Worm (Caenorhabditis elegans) whole organism, mixed stage, embryonic: Measurements from ENCODE around the gene F58F12.3.
A peak's percentile ranks its signal among the peaks of the same experiment; 100 is the strongest.

Experiments used
- M03D4.4 ChIP-seq: sonication (generic microtip); optimal IDR thresholded peaks from 2 replicates; lab custom pipeline; 2017; ENCODE audit warnings: mild to moderate bottlenecking, missing genetic modification characterization, missing compliant biosample characterization
- blmp-1 ChIP-seq: fragments of 150-350 bp; optimal IDR thresholded peaks from 2 replicates; lab custom pipeline; 2014; ENCODE audit warnings: missing biosample characterization, missing genetic modification characterization
- ceh-39 ChIP-seq: fragments of 150-350 bp; optimal IDR thresholded peaks from 2 replicates; lab custom pipeline; 2014; ENCODE audit warnings: missing biosample characterization, missing genetic modification characterization
- ceh-43 ChIP-seq: fragments of 200-800 bp; sonication (Bioruptor generic); optimal IDR thresholded peaks from 2 replicates; lab custom pipeline; 2018; ENCODE audit warnings: mild to moderate bottlenecking, missing genetic modification characterization, moderate library complexity, missing compliant biosample characterization
- ceh-83 ChIP-seq: fragments of 200-800 bp; sonication (Bioruptor generic); optimal IDR thresholded peaks from 2 replicates; lab custom pipeline; 2018; ENCODE audit warnings: mild to moderate bottlenecking, missing genetic modification characterization, missing compliant biosample characterization
- ces-1 ChIP-seq: fragments of 150-350 bp; optimal IDR thresholded peaks from 2 replicates; lab custom pipeline; 2014; ENCODE audit warnings: missing biosample characterization, missing genetic modification reagents, missing genetic modification characterization
- cnd-1 ChIP-seq: fragments of 200-800 bp; sonication (Bioruptor generic); optimal IDR thresholded peaks from 2 replicates; lab custom pipeline; 2018; ENCODE audit warnings: mild to moderate bottlenecking, missing genetic modification characterization, missing compliant biosample characterization
- elt-1 ChIP-seq: sonication (generic microtip); optimal IDR thresholded peaks from 2 replicates; lab custom pipeline; 2017; ENCODE audit warnings: missing genetic modification characterization, mild to moderate bottlenecking, missing compliant biosample characterization, antibody characterized with exemption, moderate library complexity, borderline replicate concordance; ENCODE audit not compliant: insufficient read depth
- elt-3 ChIP-seq: fragments of 150-350 bp; optimal IDR thresholded peaks from 2 replicates; lab custom pipeline; 2014; ENCODE audit warnings: missing biosample characterization, missing genetic modification characterization
- flh-1 ChIP-seq: fragments of 200-800 bp; sonication (Bioruptor generic); optimal IDR thresholded peaks from 2 replicates; lab custom pipeline; 2018; ENCODE audit warnings: mild to moderate bottlenecking, missing genetic modification characterization, moderate library complexity, missing compliant biosample characterization
- ham-2 ChIP-seq: fragments of 200-800 bp; sonication (Bioruptor generic); optimal IDR thresholded peaks from 2 replicates; lab custom pipeline; 2018; ENCODE audit warnings: mild to moderate bottlenecking, missing genetic modification characterization, missing compliant biosample characterization
- hlh-1 ChIP-seq: fragments of 150-350 bp; optimal IDR thresholded peaks from 2 replicates; lab custom pipeline; 2014; ENCODE audit warnings: missing biosample characterization, missing genetic modification reagents, missing genetic modification characterization
- lin-13 ChIP-seq: fragments of 150-350 bp; optimal IDR thresholded peaks from 2 replicates; lab custom pipeline; 2014; ENCODE audit warnings: missing biosample characterization, missing genetic modification characterization
- lin-32 ChIP-seq: fragments of 200-800 bp; sonication (Bioruptor generic); optimal IDR thresholded peaks from 2 replicates; lab custom pipeline; 2018; ENCODE audit warnings: mild to moderate bottlenecking, missing genetic modification characterization, missing compliant biosample characterization
- lsy-2 ChIP-seq: fragments of 150-350 bp; optimal IDR thresholded peaks from 2 replicates; lab custom pipeline; 2014; ENCODE audit warnings: missing biosample characterization, missing genetic modification characterization
- mab-5 ChIP-seq: fragments of 150-350 bp; optimal IDR thresholded peaks from 2 replicates; lab custom pipeline; 2014; ENCODE audit warnings: missing biosample characterization, missing genetic modification characterization
- mep-1 ChIP-seq: fragments of 150-350 bp; optimal IDR thresholded peaks from 2 replicates; lab custom pipeline; 2017; ENCODE audit warnings: missing biosample characterization, missing genetic modification reagents, missing genetic modification characterization, inconsistent platforms
- mls-2 ChIP-seq: sonication (generic microtip); optimal IDR thresholded peaks from 2 replicates; lab custom pipeline; 2016; ENCODE audit warnings: mild to moderate bottlenecking, missing genetic modification characterization, moderate library complexity, missing compliant biosample characterization
- nhr-2 ChIP-seq: fragments of 150-350 bp; optimal IDR thresholded peaks from 2 replicates; lab custom pipeline; 2014; ENCODE audit warnings: missing biosample characterization, missing genetic modification characterization
- nhr-237 ChIP-seq: fragments of 150-350 bp; optimal IDR thresholded peaks from 2 replicates; lab custom pipeline; 2014; ENCODE audit warnings: missing biosample characterization, missing genetic modification characterization
- nhr-28 ChIP-seq: fragments of 150-350 bp; optimal IDR thresholded peaks from 2 replicates; lab custom pipeline; 2014; ENCODE audit warnings: missing biosample characterization, missing genetic modification characterization
- nhr-76 ChIP-seq: sonication (generic microtip); optimal IDR thresholded peaks from 2 replicates; lab custom pipeline; 2017; ENCODE audit warnings: missing biosample characterization, missing genetic modification characterization
- pha-4 ChIP-seq: fragments of 150-350 bp; optimal IDR thresholded peaks from 2 replicates; lab custom pipeline; 2018; ENCODE audit warnings: missing biosample characterization, missing genetic modification reagents, missing genetic modification characterization
- sem-2 ChIP-seq: fragments of 200-800 bp; sonication (Bioruptor generic); optimal IDR thresholded peaks from 2 replicates; lab custom pipeline; 2018; ENCODE audit warnings: mild to moderate bottlenecking, missing genetic modification characterization, missing compliant biosample characterization
- snpc-4 ChIP-seq: fragments of 150-350 bp; optimal IDR thresholded peaks from 2 replicates; lab custom pipeline; 2014; ENCODE audit warnings: missing biosample characterization, missing genetic modification characterization
- sptf-1 ChIP-seq: sonication (generic microtip); optimal IDR thresholded peaks from 2 replicates; lab custom pipeline; 2017; ENCODE audit warnings: mild to moderate bottlenecking, missing genetic modification characterization, moderate library complexity, missing compliant biosample characterization
- tbx-8 ChIP-seq: fragments of 200-800 bp; sonication (Bioruptor generic); optimal IDR thresholded peaks from 2 replicates; lab custom pipeline; 2018; ENCODE audit warnings: mild to moderate bottlenecking, missing genetic modification characterization, moderate library complexity, missing compliant biosample characterization
- unc-120 ChIP-seq: sonication (generic microtip); optimal IDR thresholded peaks from 2 replicates; lab custom pipeline; 2017; ENCODE audit warnings: missing genetic modification characterization, missing compliant biosample characterization; ENCODE audit not compliant: poor library complexity, severe bottlenecking
- unc-39 ChIP-seq: fragments of 150-350 bp; optimal IDR thresholded peaks from 2 replicates; lab custom pipeline; 2014; ENCODE audit warnings: missing biosample characterization, missing genetic modification characterization
- unc-62 ChIP-seq: fragments of 150-350 bp; optimal IDR thresholded peaks from 2 replicates; lab custom pipeline; 2014; ENCODE audit warnings: missing biosample characterization, missing genetic modification reagents, missing genetic modification characterization
- zip-8 ChIP-seq: fragments of 150-350 bp; optimal IDR thresholded peaks from 2 replicates; lab custom pipeline; 2014; ENCODE audit warnings: missing biosample characterization, missing genetic modification characterization
- ztf-11 ChIP-seq: fragments of 150-350 bp; optimal IDR thresholded peaks from 2 replicates; lab custom pipeline; 2014; ENCODE audit warnings: missing biosample characterization, missing genetic modification characterization

F58F12.3 gene

DNA sequence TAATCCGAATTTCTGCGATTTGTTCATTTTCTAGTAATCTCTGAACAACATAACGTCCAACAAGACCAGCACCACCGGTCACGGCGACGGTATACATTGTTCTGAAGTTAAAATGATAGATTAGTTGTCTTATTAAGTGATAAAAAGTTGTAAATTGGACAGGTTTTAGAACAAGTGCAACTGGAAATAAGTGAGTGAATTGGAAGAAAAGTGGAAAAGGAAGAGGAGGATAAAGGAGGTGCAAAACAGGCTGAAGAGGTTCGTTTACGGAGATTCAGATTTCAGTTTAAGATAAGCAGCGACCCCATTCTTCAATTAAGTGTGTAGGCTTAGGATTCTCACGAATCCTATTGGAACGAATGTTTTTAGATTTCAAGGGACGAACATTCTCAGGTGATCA lies 32.2 kb downstream of the F58F12.3 start, which contains the start of gene C32D5.12:
Gene C32D5.12, minus strand, starts transcription at position 101 of the 400 bp plus-strand sequence.
- no peak for TF ChIP-seq elt-1 (tag; lab: Kevin White, UChicago)
- TF ChIP-seq elt-3: no peak
- no peak for TF ChIP-seq tbx-8 (GFP tag; lab: Kevin White, UChicago)
- no peak for TF ChIP-seq unc-62 (GFP tag; lab: Kevin White, UChicago)
- no peak for TF ChIP-seq pha-4 (tag; lab: Kevin White, UChicago)
- TF ChIP-seq mep-1 (tag; lab: Kevin White, UChicago): no peak
- TF ChIP-seq M03D4.4 (tag; lab: Kevin White, UChicago): no peak
- TF ChIP-seq zip-8 (tag; lab: Kevin White, UChicago): no peak
- no peak for TF ChIP-seq nhr-76 (tag; lab: Kevin White, UChicago)
- TF ChIP-seq sptf-1 (tag; lab: Kevin White, UChicago): no peak
- no peak for TF ChIP-seq mls-2 (tag; lab: Kevin White, UChicago)
- TF ChIP-seq nhr-2: no peak
- TF ChIP-seq nhr-28: no peak
- TF ChIP-seq unc-39 (tag; lab: Kevin White, UChicago): no peak

DNA sequence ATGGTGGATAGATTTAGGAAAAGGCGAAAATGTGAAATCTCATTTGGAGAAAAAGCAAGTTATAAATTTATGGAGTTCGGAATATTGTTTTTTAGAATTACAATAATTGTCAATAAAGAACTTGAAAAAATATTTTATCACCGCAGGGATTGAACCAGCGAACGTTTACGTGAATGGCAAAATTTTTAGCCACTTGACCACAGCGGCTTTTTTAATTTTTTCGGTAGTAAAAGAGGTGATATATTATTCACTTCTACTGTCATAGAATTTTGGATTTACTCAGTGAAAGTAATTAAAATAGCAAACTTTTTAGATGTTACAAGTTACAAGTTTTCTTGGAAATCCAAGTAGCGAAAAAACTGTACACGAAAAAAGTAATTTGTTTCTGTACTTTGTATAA lies 32.9 kb downstream of the F58F12.3 start:
- TF ChIP-seq snpc-4 (tag; lab: Kevin White, UChicago): no peak
- TF ChIP-seq blmp-1 (tag; lab: Kevin White, UChicago): no peak
- TF ChIP-seq ceh-83 (GFP tag; lab: Kevin White, UChicago): no peak
- no peak for TF ChIP-seq ztf-11 (tag; lab: Kevin White, UChicago)

DNA sequence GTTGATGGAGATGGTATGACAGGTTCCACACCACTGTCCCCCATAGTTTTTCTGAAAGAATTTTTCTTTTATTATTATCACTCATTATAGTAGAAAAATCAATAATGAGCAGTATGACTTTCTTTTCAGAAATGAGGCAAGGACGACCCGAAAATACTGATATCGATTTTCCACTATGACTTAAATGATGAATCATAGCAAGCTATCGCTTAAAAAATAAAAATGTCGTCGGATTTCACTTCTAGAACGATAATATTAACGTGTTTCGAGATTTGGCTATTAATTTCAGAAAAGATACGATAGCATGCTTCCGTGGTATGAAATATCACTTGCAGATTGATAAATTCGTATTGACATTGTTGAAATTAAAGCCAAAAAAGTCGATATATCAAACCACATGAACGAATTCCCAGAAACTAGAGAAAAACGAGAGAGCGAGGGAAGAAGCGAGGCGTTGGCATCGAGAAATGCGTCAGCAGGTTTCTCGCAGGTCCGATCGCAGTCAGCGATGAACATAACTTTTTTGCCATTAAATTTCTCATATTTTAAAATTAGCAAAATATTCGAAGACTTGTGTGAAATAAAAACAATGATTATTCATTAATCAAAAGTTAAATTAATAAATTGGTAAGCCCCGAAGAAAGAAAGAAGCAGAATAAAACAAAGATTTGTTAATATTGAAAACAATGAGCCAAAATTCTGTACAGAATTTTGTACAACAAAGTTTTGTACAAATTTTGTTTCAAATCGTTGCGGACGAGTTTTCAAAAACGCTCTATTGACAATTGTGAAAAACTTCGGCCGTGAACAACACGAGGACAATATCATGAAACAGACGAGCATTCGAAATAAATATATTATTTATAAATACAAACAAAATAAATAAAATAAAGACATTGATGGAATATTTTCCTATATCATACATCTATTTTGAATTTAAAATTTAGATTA lies 35.4 kb downstream of the F58F12.3 start, which contains the start of gene C32D5.11:
Gene C32D5.11, minus strand, starts transcription at position 51 of the 951 bp plus-strand sequence.
- TF ChIP-seq mep-1 (tag; lab: Kevin White, UChicago) (peak; percentile 53), lsy-2 (tag; lab: Kevin White, UChicago) (peak; percentile 38), mls-2 (tag; lab: Kevin White, UChicago) (no peak), ham-2 (GFP tag; lab: Kevin White, UChicago) (no peak), mab-5 (tag; lab: Kevin White, UChicago) (no peak), zip-8 (tag; lab: Kevin White, UChicago) (no peak), sem-2 (GFP tag; lab: Kevin White, UChicago) (no peak), ztf-11 (tag; lab: Kevin White, UChicago) (no peak), ceh-83 (GFP tag; lab: Kevin White, UChicago) (no peak), hlh-1 (tag; lab: Kevin White, UChicago) (peak; percentile 37), lin-32 (GFP tag; lab: Kevin White, UChicago) (no peak), elt-3 (no peak), pha-4 (tag; lab: Kevin White, UChicago) (no peak), snpc-4 (tag; lab: Kevin White, UChicago) (no peak), unc-120 (tag; lab: Kevin White, UChicago) (peak; percentile 16), blmp-1 (tag; lab: Kevin White, UChicago) (no peak), ces-1 (GFP tag; lab: Kevin White, UChicago) (peak; percentile 20), nhr-237 (tag; lab: Kevin White, UChicago) (no peak), ceh-39 (tag; lab: Kevin White, UChicago) (no peak), sptf-1 (tag; lab: Kevin White, UChicago) (peak; percentile 55), nhr-76 (tag; lab: Kevin White, UChicago) (no peak), ceh-43 (GFP tag; lab: Kevin White, UChicago) (no peak), nhr-2 (no peak), nhr-28 (no peak), flh-1 (GFP tag; lab: Kevin White, UChicago) (no peak), lin-13 (tag; lab: Kevin White, UChicago) (peak; percentile 52), cnd-1 (no peak), elt-1 (tag; lab: Kevin White, UChicago) (no peak)
- TF ChIP-seq, all 35 proteins: peak for 7
